Worm (Caenorhabditis elegans) whole organism, late embryonic: ENCODE data around the gene Y104H12D.2.

Source experiments
- dmd-4 ChIP-seq: sonication (generic microtip); optimal IDR thresholded peaks from 2 replicates; lab custom pipeline; 2016; ENCODE audit warnings: borderline replicate concordance, missing genetic modification characterization, missing compliant biosample characterization
- fkh-10 ChIP-seq: fragments of 150-350 bp; optimal IDR thresholded peaks from 2 replicates; lab custom pipeline; 2014; ENCODE audit warnings: missing biosample characterization, missing genetic modification reagents, missing genetic modification characterization
- nhr-11 ChIP-seq: fragments of 150-350 bp; optimal IDR thresholded peaks from 2 replicates; lab custom pipeline; 2014; ENCODE audit warnings: missing biosample characterization, missing genetic modification characterization
- syd-9 ChIP-seq: sonication (generic microtip); optimal IDR thresholded peaks from 2 replicates; lab custom pipeline; 2016; ENCODE audit warnings: mild to moderate bottlenecking, missing genetic modification characterization, moderate library complexity, missing compliant biosample characterization
- unc-55 ChIP-seq: sonication (generic microtip); optimal IDR thresholded peaks from 2 replicates; lab custom pipeline; 2017; ENCODE audit warnings: missing biosample characterization, missing genetic modification reagents, missing genetic modification characterization

DNA sequence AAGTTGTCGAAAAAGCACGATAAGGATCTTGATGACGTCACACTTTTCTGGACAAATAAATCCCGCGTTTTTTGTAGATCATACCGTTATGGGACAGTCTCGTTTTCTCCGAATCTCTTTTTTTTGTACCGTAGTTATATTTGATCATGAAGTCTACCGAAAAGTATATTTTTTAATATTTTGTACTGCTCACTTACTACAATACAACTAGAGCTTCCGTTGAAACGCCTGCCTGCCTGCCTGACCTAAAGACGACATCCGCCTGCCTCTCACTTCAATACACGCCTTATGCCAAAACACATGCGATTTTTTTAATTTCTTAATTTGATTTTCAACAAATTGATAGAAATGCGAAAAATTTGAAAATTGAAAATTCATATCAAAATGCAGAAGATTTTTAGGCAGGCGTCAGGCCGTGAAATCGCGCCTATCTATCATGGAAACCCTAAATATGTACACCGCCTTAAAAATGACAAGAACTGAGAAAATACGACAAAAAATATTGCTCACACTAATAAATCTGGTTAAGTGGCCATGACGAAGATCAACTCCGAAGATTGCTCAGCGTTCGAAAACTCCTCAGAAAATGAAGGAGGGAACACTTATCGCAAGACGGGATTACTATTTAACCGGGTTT, 47.9 kb downstream of the Y104H12D.2 start, which contains the start of gene W09G12.8:
- no peak for TF ChIP-seq fkh-10 (GFP tag; lab: Kevin White, UChicago)
- TF ChIP-seq unc-55 (GFP tag; lab: Kevin White, UChicago): no peak
- no peak for TF ChIP-seq nhr-11 (tag; lab: Kevin White, UChicago)
- TF ChIP-seq syd-9 (tag; lab: Kevin White, UChicago): no peak
- no peak for TF ChIP-seq dmd-4 (tag; lab: Kevin White, UChicago)
